Worm (Caenorhabditis elegans) whole organism, young adult: ENCODE measurements around the gene C04E12.4.
A peak's percentile ranks its signal among the peaks of the same experiment; 100 is the strongest.

Source experiments
- B0019.2 ChIP-seq: fragments of 200-800 bp; sonication (Bioruptor generic); conservative IDR thresholded peaks from 2 replicates; pipeline ENCODE4 v1.3.6; 2022; ENCODE audit warnings: missing genetic modification reagents, missing genetic modification characterization, missing compliant biosample characterization
- B0261.1 ChIP-seq: sonication (generic microtip); optimal IDR thresholded peaks from 2 replicates; lab custom pipeline; 2016; ENCODE audit warnings: mild to moderate bottlenecking, missing genetic modification characterization, moderate library complexity, missing compliant biosample characterization
- B0336.3 ChIP-seq: fragments of 200-800 bp; sonication (Bioruptor generic); IDR thresholded peaks from 2 replicates; pipeline ENCODE4 v1.3.6; 2022; ENCODE audit warnings: missing genetic modification characterization, missing compliant biosample characterization
- C06A6.2 ChIP-seq: fragments of 200-800 bp; sonication (Bioruptor generic); conservative IDR thresholded peaks from 2 replicates; pipeline ENCODE4 v1.3.6; 2022; ENCODE audit warnings: missing genetic modification characterization, missing compliant biosample characterization
- D2030.7 ChIP-seq: fragments of 200-800 bp; sonication (Bioruptor generic); IDR thresholded peaks from 2 replicates; pipeline ENCODE4 v1.3.6; 2022; ENCODE audit warnings: missing genetic modification reagents, missing genetic modification characterization, missing compliant biosample characterization
- F22D6.2 ChIP-seq: sonication (generic microtip); optimal IDR thresholded peaks from 2 replicates; lab custom pipeline; 2016; ENCODE audit warnings: mild to moderate bottlenecking, missing genetic modification characterization, missing compliant biosample characterization
- F49E8.2 ChIP-seq: sonication (generic microtip); optimal IDR thresholded peaks from 3 replicates; lab custom pipeline; 2017; ENCODE audit warnings: missing genetic modification characterization, mild to moderate bottlenecking, missing compliant biosample characterization, antibody characterized with exemption, moderate library complexity; ENCODE audit not compliant: insufficient read depth
- F55B11.4 ChIP-seq: sonication (generic microtip); optimal IDR thresholded peaks from 2 replicates; lab custom pipeline; 2016; ENCODE audit warnings: missing compliant biosample characterization, missing genetic modification characterization, borderline replicate concordance; ENCODE audit not compliant: insufficient read depth
- T26A5.8 ChIP-seq: sonication (generic microtip); optimal IDR thresholded peaks from 2 replicates; lab custom pipeline; 2016; ENCODE audit warnings: missing genetic modification characterization, missing compliant biosample characterization
- akir-1 ChIP-seq: fragments of 200-800 bp; sonication (Bioruptor generic); optimal IDR thresholded peaks from 2 replicates; lab custom pipeline; 2018; ENCODE audit warnings: mild to moderate bottlenecking, missing genetic modification characterization, moderate library complexity, missing compliant biosample characterization
- attf-5 ChIP-seq: fragments of 200-800 bp; sonication (Bioruptor generic); optimal IDR thresholded peaks from 2 replicates; lab custom pipeline; 2018; ENCODE audit warnings: mild to moderate bottlenecking, missing genetic modification characterization, missing compliant biosample characterization
- bed-1 ChIP-seq: fragments of 200-800 bp; sonication (Bioruptor generic); IDR thresholded peaks from 2 replicates; pipeline ENCODE4 v1.3.6; 2022; ENCODE audit warnings: missing genetic modification reagents, missing genetic modification characterization, missing compliant biosample characterization
- cebp-1 ChIP-seq, 2 experiments: fragments of 200-800 bp in 1 of 2; sonication (Bioruptor generic) in 1 of 2; sonication (generic microtip) in 1 of 2; IDR thresholded peaks in 1 of 2; optimal IDR thresholded peaks in 1 of 2; 2 replicates each; pipeline versions ENCODE4 v1.3.6 to Lab custom; 2017 to 2022; ENCODE audit warnings: missing compliant biosample characterization in 2 of 2, missing genetic modification characterization in 2 of 2, mild to moderate bottlenecking in 1 of 2, missing genetic modification reagents in 1 of 2, moderate library complexity in 1 of 2
- ceh-100 ChIP-seq: fragments of 200-800 bp; sonication (Bioruptor generic); IDR thresholded peaks from 2 replicates; pipeline ENCODE4 v1.3.6; 2022; ENCODE audit warnings: missing genetic modification reagents, missing genetic modification characterization, missing compliant biosample characterization
- ceh-27 ChIP-seq: fragments of 200-800 bp; sonication (Bioruptor generic); optimal IDR thresholded peaks from 2 replicates; lab custom pipeline; 2018; ENCODE audit warnings: mild to moderate bottlenecking, missing genetic modification characterization, moderate library complexity, missing compliant biosample characterization
- ceh-79 ChIP-seq: sonication (generic microtip); optimal IDR thresholded peaks from 2 replicates; lab custom pipeline; 2017; ENCODE audit warnings: mild to moderate bottlenecking, missing genetic modification characterization, missing compliant biosample characterization
- hrde-1 ChIP-seq: sonication (generic microtip); optimal IDR thresholded peaks from 2 replicates; lab custom pipeline; 2016; ENCODE audit warnings: missing genetic modification characterization, mild to moderate bottlenecking, missing compliant biosample characterization, moderate library complexity, missing genotype, missing genetic modification reagents, borderline replicate concordance
- lag-1 ChIP-seq: fragments of 200-800 bp; sonication (Bioruptor generic); IDR thresholded peaks from 2 replicates; pipeline ENCODE4 v1.3.6; 2022; ENCODE audit warnings: missing genetic modification reagents, missing genetic modification characterization, missing compliant biosample characterization
- let-526 ChIP-seq: fragments of 200-800 bp; sonication (Bioruptor generic); IDR thresholded peaks from 2 replicates; pipeline ENCODE4 v1.3.6; 2022; ENCODE audit warnings: missing genetic modification reagents, missing genetic modification characterization, missing compliant biosample characterization
- lin-26 ChIP-seq: fragments of 200-800 bp; sonication (Bioruptor generic); IDR thresholded peaks from 2 replicates; pipeline ENCODE4 v1.3.6; 2022; ENCODE audit warnings: missing genetic modification reagents, missing genetic modification characterization, missing compliant biosample characterization
- madf-10 ChIP-seq: sonication (generic microtip); optimal IDR thresholded peaks from 2 replicates; lab custom pipeline; 2016; ENCODE audit warnings: mild to moderate bottlenecking, missing genetic modification characterization, missing compliant biosample characterization
- madf-3 ChIP-seq: fragments of 200-800 bp; sonication (Bioruptor generic); IDR thresholded peaks from 2 replicates; pipeline ENCODE4 v1.3.6; 2022; ENCODE audit warnings: missing genetic modification reagents, missing genetic modification characterization, missing compliant biosample characterization
- nfya-2 ChIP-seq: fragments of 200-800 bp; sonication (Bioruptor generic); IDR thresholded peaks from 2 replicates; pipeline ENCODE4 v1.3.6; 2022; ENCODE audit warnings: missing genetic modification reagents, missing genetic modification characterization, missing compliant biosample characterization
- nhr-80 ChIP-seq: sonication (generic microtip); optimal IDR thresholded peaks from 2 replicates; lab custom pipeline; 2016; ENCODE audit warnings: missing genetic modification characterization, missing compliant biosample characterization
- sptf-2 ChIP-seq: fragments of 200-800 bp; sonication (Bioruptor generic); optimal IDR thresholded peaks from 2 replicates; lab custom pipeline; 2018; ENCODE audit warnings: mild to moderate bottlenecking, missing genetic modification characterization, missing compliant biosample characterization
- zim-3 ChIP-seq: sonication (generic microtip); optimal IDR thresholded peaks from 2 replicates; lab custom pipeline; 2017; ENCODE audit warnings: mild to moderate bottlenecking, missing genetic modification characterization, moderate library complexity, missing compliant biosample characterization
- ztf-26 ChIP-seq: sonication (generic microtip); optimal IDR thresholded peaks from 2 replicates; lab custom pipeline; 2017; ENCODE audit warnings: missing genetic modification characterization, missing compliant biosample characterization
- ztf-28 ChIP-seq: fragments of 200-800 bp; sonication (Bioruptor generic); IDR thresholded peaks from 2 replicates; pipeline ENCODE4 v1.3.6; 2022; ENCODE audit warnings: missing genetic modification reagents, missing genetic modification characterization, missing compliant biosample characterization

C04E12.4 gene

DNA sequence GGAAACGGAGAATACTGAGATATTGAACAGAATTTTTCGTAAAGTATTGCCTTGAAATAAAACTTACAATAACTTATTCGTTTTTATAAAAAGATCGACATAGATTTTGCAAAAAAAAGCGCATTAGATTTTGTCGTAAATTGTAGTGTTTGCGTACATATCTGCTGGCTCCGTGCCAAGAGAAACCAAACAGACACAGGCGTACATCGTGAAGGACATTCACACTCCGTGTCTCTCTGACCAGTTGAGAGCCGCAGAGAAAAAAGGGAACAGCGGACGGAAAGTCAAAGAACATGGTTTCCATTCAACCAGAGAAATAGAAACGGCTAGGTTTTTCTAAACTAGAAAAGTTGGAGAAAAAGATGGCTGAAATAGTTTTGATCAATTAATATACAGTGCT is 47.3 kb upstream of the C04E12.4 start, which contains the start of gene arrd-19 (continued):
- TF ChIP-seq T26A5.8 (tag; lab: Kevin White, UChicago) (no peak), ztf-26 (peak; percentile 21), let-526 (GFP tag; lab: Robert Waterston, UW) (peak; percentile 57; the same call in 1 of the 2 replicates), cebp-1 (GFP tag; IDR thresholded peaks at IDR 0.05; lab: Robert Waterston, UW) (peak; percentile 47; the same call in 1 of the 2 replicates), cebp-1 (tag; optimal IDR thresholded peaks at IDR 0.05; lab: Kevin White, UChicago) (no peak), ceh-79 (tag; lab: Kevin White, UChicago) (no peak), B0019.2 (GFP tag; lab: Robert Waterston, UW) (no peak), nhr-80 (peak; percentile 73), ceh-27 (GFP tag; lab: Kevin White, UChicago) (peak; percentile 63), attf-5 (peak; percentile 65), F55B11.4 (tag; lab: Kevin White, UChicago) (no peak), sptf-2 (GFP tag; lab: Kevin White, UChicago) (no peak), F49E8.2 (tag; lab: Kevin White, UChicago) (no peak), C06A6.2 (GFP tag; lab: Robert Waterston, UW) (no peak), F22D6.2 (tag; lab: Kevin White, UChicago) (peak; percentile 69), madf-10 (tag; lab: Kevin White, UChicago) (no peak)
- TF ChIP-seq, all 124 proteins: peak for 25

- TF ChIP-seq hrde-1 (tag; lab: Kevin White, UChicago), result no peak
- 0 out of 2 replicates have a peak, but pooled peaks have one; percentile 84 for TF ChIP-seq bed-1 (GFP tag; lab: Robert Waterston, UW)
- no peak for TF ChIP-seq B0261.1 (tag; lab: Kevin White, UChicago)
- TF ChIP-seq madf-3 (GFP tag; lab: Robert Waterston, UW), result 0 out of 2 replicates have a peak, but pooled peaks have one; percentile 50
- TF ChIP-seq lag-1 (GFP tag; lab: Robert Waterston, UW), result no peak
These were observed 46.5 kb upstream of the C04E12.4 start, which contains the start of gene F35F10.1 for ce11 chrV:3316108-3316507. TSS of gene F35F10.1 (plus strand) at chrV:3316307.

DNA sequence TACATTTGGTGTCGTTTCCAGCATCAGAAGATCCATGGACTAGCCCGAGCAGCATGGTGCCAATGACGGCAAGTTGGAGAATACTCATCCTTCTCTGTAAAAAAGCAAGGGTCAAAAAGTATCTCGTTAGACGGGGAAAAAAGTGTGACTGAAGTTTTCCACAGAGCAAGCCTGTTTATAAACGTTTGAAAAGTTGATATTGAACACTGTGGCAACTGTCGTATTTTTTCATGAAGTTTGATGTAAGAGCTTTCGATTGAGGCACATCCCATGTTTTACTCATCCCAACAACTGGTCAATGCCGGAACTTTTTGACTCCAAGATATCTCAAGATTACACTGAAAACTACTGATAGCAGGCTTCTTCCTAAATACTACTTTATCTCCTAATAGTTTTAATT is 43.6 kb upstream of the C04E12.4 start, which contains the start of gene F35F10.13:
Gene F35F10.13, minus strand, starts transcription at position 101 of the 400 bp plus-strand sequence.
- TF ChIP-seq akir-1 (GFP tag; lab: Kevin White, UChicago), result no peak
- TF ChIP-seq D2030.7 (GFP tag; lab: Robert Waterston, UW), result no peak
- no peak for TF ChIP-seq zim-3 (tag; lab: Kevin White, UChicago)
- TF ChIP-seq B0261.1 (tag; lab: Kevin White, UChicago), result no peak
- no peak for TF ChIP-seq ceh-100 (GFP tag; lab: Robert Waterston, UW)
- no peak for TF ChIP-seq F22D6.2 (tag; lab: Kevin White, UChicago)
- TF ChIP-seq nfya-2 (GFP tag; lab: Robert Waterston, UW), result no peak

DNA sequence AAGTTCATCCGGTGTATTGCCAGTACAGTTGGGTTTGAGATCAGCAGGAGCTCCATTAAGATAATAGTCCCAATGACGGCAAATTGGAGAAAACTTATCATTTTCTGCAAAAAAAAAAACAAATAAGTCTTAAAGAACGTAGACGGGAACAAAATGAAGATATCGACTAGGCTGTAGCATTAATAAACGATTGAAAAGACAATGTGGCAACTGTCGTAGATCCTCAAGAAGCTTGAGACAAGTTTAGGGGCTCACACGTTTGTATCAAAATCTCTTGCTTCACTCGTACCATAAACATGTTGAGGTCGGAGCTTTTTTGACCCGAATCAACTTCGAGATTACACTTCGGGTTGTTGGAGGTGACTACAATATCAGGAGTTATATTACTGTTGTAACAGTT is 42.6 kb upstream of the C04E12.4 start, which contains the start of gene F35F10.14:
Gene F35F10.14, minus strand, starts transcription at position 101 of the 400 bp plus-strand sequence.
- TF ChIP-seq ztf-28 (GFP tag; lab: Robert Waterston, UW), result 0 out of 2 replicates have a peak, but pooled peaks have one; percentile 26
- TF ChIP-seq lin-26 (GFP tag; lab: Robert Waterston, UW), result no peak

DNA sequence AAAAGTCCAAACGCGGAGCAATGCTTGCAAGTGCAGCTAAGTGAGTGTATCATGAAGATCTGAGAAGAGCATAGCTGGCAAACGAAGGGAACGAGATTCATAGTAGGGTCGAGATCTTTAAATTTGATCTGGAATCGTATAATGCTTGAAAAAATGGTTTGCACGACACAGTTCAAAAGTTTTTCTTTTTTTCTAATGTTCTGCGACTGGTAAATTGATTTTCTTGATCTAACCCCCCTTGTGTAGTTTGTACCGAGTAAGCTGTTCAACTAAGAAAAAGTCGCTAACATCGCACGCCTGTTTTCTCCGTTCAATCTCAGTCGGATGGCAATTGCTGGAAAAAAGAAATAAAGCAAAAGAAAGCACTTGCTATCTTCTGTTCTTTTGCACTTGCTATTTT is 42.1 kb upstream of the C04E12.4 start, which contains the start of gene C17B7.14:
Gene C17B7.14, minus strand, starts transcription at position 101 of the 400 bp plus-strand sequence.
- TF ChIP-seq B0336.3 (GFP tag; lab: Robert Waterston, UW), result no peak
- TF ChIP-seq, all 124 proteins: peak for 0
